Worm (Caenorhabditis elegans): ENCODE measurements around the gene Y53C12B.7.

ce11 chrII:9769797-9770520 is 16.9 kb upstream of the Y53C12B.7 start, which contains the start of gene aqp-10:
- TF ChIP-seq ama-1 (optimal IDR thresholded peaks at IDR 0.05) (no peak), sea-1 (GFP tag; conservative IDR thresholded peaks at IDR 0.05) (no peak), flt-1 (GFP tag; IDR thresholded peaks at IDR 0.05) (no peak), tbx-37 (GFP tag; conservative IDR thresholded peaks at IDR 0.05) (no peak), hmbx-1 (tag; optimal IDR thresholded peaks at IDR 0.05) (no peak), aly-1 (tag; optimal IDR thresholded peaks at IDR 0.05) (no peak), B0310.2 (tag; optimal IDR thresholded peaks at IDR 0.05) (no peak), hmg-4 (GFP tag; optimal IDR thresholded peaks at IDR 0.05) (no peak), tbx-11 (GFP tag; IDR thresholded peaks at IDR 0.05) (no peak), ceh-13 (GFP tag; optimal IDR thresholded peaks at IDR 0.05) (no peak), F13C5.2 (tag; optimal IDR thresholded peaks at IDR 0.05) (no peak), hnd-1 (tag; optimal IDR thresholded peaks at IDR 0.05) (no peak), ets-7 (tag; optimal IDR thresholded peaks at IDR 0.05) (no peak), scrt-1 (GFP tag; IDR thresholded peaks at IDR 0.05) (no peak)
